Worm (Caenorhabditis elegans) whole organism, dauer: ENCODE measurements around the gene F15H10.9.

Experiments
- unc-62 ChIP-seq: sonication (generic microtip); optimal IDR thresholded peaks from 2 replicates; lab custom pipeline; 2017; ENCODE audit warnings: missing biosample characterization, missing genetic modification reagents, missing genetic modification characterization

Gene F15H10.9

ce11 chrV:10414610-10415009 is at the start of gene F15H10.9:
TSS of gene F15H10.9 (minus strand) at chrV:10414710.
- TF ChIP-seq unc-62, result no peak

- no peak for TF ChIP-seq unc-62
Observed at ce11 chrV:10464160-10464559, 49.6 kb upstream of the F15H10.9 start.

- no peak for TF ChIP-seq unc-62
Observed at ce11 chrV:10463276-10463675, 48.8 kb upstream of the F15H10.9 start, which contains the start of gene F22E12.3. TSS of gene F22E12.3 (minus strand) at chrV:10463376.

ce11 chrV:10462066-10462465 is 47.6 kb upstream of the F15H10.9 start, which contains the start of gene chw-1:
TSS of gene chw-1 (plus strand) at chrV:10462282.
- TF ChIP-seq unc-62, result no peak

ce11 chrV:10460685-10461084 is 46.2 kb upstream of the F15H10.9 start:
- no peak for TF ChIP-seq unc-62

- no peak for TF ChIP-seq unc-62
Observed at ce11 chrV:10457247-10457646, 42.7 kb upstream of the F15H10.9 start, which contains the start of gene F22E12.1. TSS of gene F22E12.1 (minus strand) at chrV:10457347.

ce11 chrV:10453466-10453865 is 39.0 kb upstream of the F15H10.9 start, which contains the start of gene Y32F6A.5:
TSS of gene Y32F6A.5 (minus strand) at chrV:10453605.
- TF ChIP-seq unc-62, result no peak

- no peak for TF ChIP-seq unc-62
Observed at ce11 chrV:10441135-10442024, 26.9 kb upstream of the F15H10.9 start, which contains the start of gene pap-1. TSS of gene pap-1 (plus strand) at chrV:10441974.

ce11 chrV:10440723-10441122 is 26.2 kb upstream of the F15H10.9 start, which contains the start of gene snf-10:
TSS of gene snf-10 (minus strand) at chrV:10440823.
- no peak for TF ChIP-seq unc-62

- no peak for TF ChIP-seq unc-62
Observed at ce11 chrV:10436612-10437011, 22.1 kb upstream of the F15H10.9 start, which contains the start of gene set-22. TSS of gene set-22 (plus strand) at chrV:10436912.

- TF ChIP-seq unc-62, result no peak
Observed at ce11 chrV:10435198-10435597, 20.7 kb upstream of the F15H10.9 start.

- no peak for TF ChIP-seq unc-62
Observed at ce11 chrV:10433721-10434120, 19.2 kb upstream of the F15H10.9 start, which contains the start of gene Y32F6A.4. TSS of gene Y32F6A.4 (minus strand) at chrV:10434067.

ce11 chrV:10432607-10433006 is 18.1 kb upstream of the F15H10.9 start:
- no peak for TF ChIP-seq unc-62

ce11 chrV:10428608-10429007 is 14.1 kb upstream of the F15H10.9 start, which contains the start of gene tag-314:
TSS of gene tag-314 (minus strand) at chrV:10428708.
- TF ChIP-seq unc-62, result no peak

- TF ChIP-seq unc-62, result no peak
Observed at ce11 chrV:10426253-10426652, 11.7 kb upstream of the F15H10.9 start, which contains the start of gene apc-10. TSS of gene apc-10 (minus strand) at chrV:10426353.

- TF ChIP-seq unc-62, result no peak
Observed at ce11 chrV:10425098-10425497, 10.6 kb upstream of the F15H10.9 start, which contains the start of gene col-12. TSS of gene col-12 (minus strand) at chrV:10425198.

ce11 chrV:10423511-10423910 is 9.0 kb upstream of the F15H10.9 start:
- no peak for TF ChIP-seq unc-62

ce11 chrV:10421802-10422201 is 7.3 kb upstream of the F15H10.9 start, which contains the start of gene col-13:
TSS of gene col-13 (minus strand) at chrV:10421902.
- no peak for TF ChIP-seq unc-62
